Fruit fly (Drosophila melanogaster) whole organism, embryonic: ENCODE results near the gene CG7512.
"Not testable (repeated sequence)": the region's sequence is repeated elsewhere in the genome, so short reads cannot be mapped to it uniquely, and the experiment has no call there.

Experiments
- ATbp ChIP-seq: fragments of 200-800 bp; sonication (Bioruptor generic); optimal IDR thresholded peaks from 2 replicates; lab custom pipeline; 2017; ENCODE audit warnings: missing biosample characterization, mild to moderate bottlenecking, missing genetic modification characterization, missing genetic modification reagents
- Awh ChIP-seq: fragments of 200-800 bp; sonication (Bioruptor generic); IDR thresholded peaks from 2 replicates; pipeline ENCODE4, ENCODE4 v1.3.6; 2022; ENCODE audit warnings: missing biosample characterization, missing genetic modification characterization
- CG10979 ChIP-seq: fragments of 200-800 bp; sonication (Bioruptor generic); optimal IDR thresholded peaks from 2 replicates; lab custom pipeline; 2018; ENCODE audit warnings: missing biosample characterization, mild to moderate bottlenecking, missing genetic modification characterization, moderate library complexity
- CG11504 ChIP-seq: fragments of 200-800 bp; sonication (Bioruptor generic); optimal IDR thresholded peaks from 3 replicates; lab custom pipeline; 2019; ENCODE audit warnings: missing biosample characterization, mild to moderate bottlenecking, missing genetic modification characterization, moderate library complexity
- CG13424 ChIP-seq: fragments of 200-800 bp; sonication (Bioruptor generic); optimal IDR thresholded peaks from 2 replicates; lab custom pipeline; 2019; ENCODE audit warnings: missing biosample characterization, mild to moderate bottlenecking, missing genetic modification characterization, moderate library complexity
- CG14050 ChIP-seq: fragments of 200-800 bp; sonication (Bioruptor generic); IDR thresholded peaks from 3 replicates; pipeline ENCODE4 v1.3.6; 2022; ENCODE audit warnings: missing biosample characterization, missing genetic modification characterization
- CG15601 ChIP-seq: fragments of 200-800 bp; sonication (Bioruptor generic); optimal IDR thresholded peaks from 3 replicates; lab custom pipeline; 2019; ENCODE audit warnings: missing biosample characterization, mild to moderate bottlenecking, missing genetic modification characterization, moderate library complexity
- CG1603 ChIP-seq: fragments of 200-800 bp; sonication (Bioruptor generic); optimal IDR thresholded peaks from 2 replicates; lab custom pipeline; 2019; ENCODE audit warnings: missing biosample characterization, mild to moderate bottlenecking, missing genetic modification characterization, moderate library complexity
- CG17361 ChIP-seq: fragments of 200-800 bp; sonication (Bioruptor generic); IDR thresholded peaks from 3 replicates; pipeline ENCODE4 v1.3.6; 2022; ENCODE audit warnings: missing biosample characterization, missing genetic modification characterization
- CG17385 ChIP-seq: fragments of 200-800 bp; sonication (Bioruptor generic); optimal IDR thresholded peaks from 3 replicates; lab custom pipeline; 2018; ENCODE audit warnings: missing biosample characterization, mild to moderate bottlenecking, missing genetic modification characterization
- CG17829 ChIP-seq: fragments of 200-800 bp; optimal IDR thresholded peaks from 2 replicates; lab custom pipeline; 2019; ENCODE audit warnings: missing biosample characterization, mild to moderate bottlenecking, missing genetic modification characterization, moderate library complexity
- CG17912 ChIP-seq: fragments of 200-800 bp; sonication (Bioruptor generic); optimal IDR thresholded peaks from 2 replicates; lab custom pipeline; 2018; ENCODE audit warnings: missing biosample characterization, mild to moderate bottlenecking, missing genetic modification characterization
- CG18262 ChIP-seq: fragments of 200-800 bp; optimal IDR thresholded peaks from 3 replicates; lab custom pipeline; 2019; ENCODE audit warnings: missing biosample characterization, mild to moderate bottlenecking, missing genetic modification characterization, moderate library complexity
- CG2199 ChIP-seq: fragments of 200-800 bp; sonication (Bioruptor generic); IDR thresholded peaks from 3 replicates; pipeline ENCODE4 v1.3.6; 2022; ENCODE audit warnings: missing biosample characterization, missing genetic modification characterization
- CG2202 ChIP-seq: fragments of 200-800 bp; sonication (Bioruptor generic); optimal IDR thresholded peaks from 2 replicates; lab custom pipeline; 2018; ENCODE audit warnings: missing biosample characterization, mild to moderate bottlenecking, missing genetic modification characterization
- CG2678 ChIP-seq: fragments of 200-800 bp; sonication (Bioruptor generic); optimal IDR thresholded peaks from 3 replicates; lab custom pipeline; 2019; ENCODE audit warnings: missing biosample characterization, mild to moderate bottlenecking, missing genetic modification characterization, moderate library complexity
- CG2712 ChIP-seq: fragments of 200-800 bp; optimal IDR thresholded peaks from 3 replicates; lab custom pipeline; 2019; ENCODE audit warnings: missing biosample characterization, mild to moderate bottlenecking, missing genetic modification characterization, moderate library complexity
- CG31441 ChIP-seq: fragments of 200-800 bp; sonication (Bioruptor generic); IDR thresholded peaks from 2 replicates; pipeline ENCODE4 v1.3.6; 2022; ENCODE audit warnings: missing biosample characterization, missing genetic modification characterization
- CG34376 ChIP-seq: fragments of 200-800 bp; sonication (Bioruptor generic); optimal IDR thresholded peaks from 2 replicates; lab custom pipeline; 2018; ENCODE audit warnings: missing biosample characterization, mild to moderate bottlenecking, missing genetic modification characterization
- CG4328 ChIP-seq: fragments of 200-800 bp; sonication (Bioruptor generic); optimal IDR thresholded peaks from 3 replicates; lab custom pipeline; 2017; ENCODE audit warnings: missing biosample characterization, missing genetic modification reagents, missing genetic modification characterization
- CG4360 ChIP-seq: fragments of 200-800 bp; sonication (Bioruptor generic); IDR thresholded peaks from 2 replicates; pipeline ENCODE4 v1.3.6; 2022; ENCODE audit warnings: missing biosample characterization, missing genetic modification characterization
- CG4707 ChIP-seq: fragments of 200-800 bp; sonication (Bioruptor generic); optimal IDR thresholded peaks from 2 replicates; lab custom pipeline; 2018; ENCODE audit warnings: missing biosample characterization, mild to moderate bottlenecking, missing genetic modification characterization, moderate library complexity
- CG5180 ChIP-seq: fragments of 200-800 bp; sonication (Bioruptor generic); optimal IDR thresholded peaks from 3 replicates; lab custom pipeline; 2017; ENCODE audit warnings: missing biosample characterization, missing genetic modification characterization, mild to moderate bottlenecking, moderate library complexity, missing genetic modification reagents
- CG6254 ChIP-seq: fragments of 200-800 bp; sonication (Bioruptor generic); optimal IDR thresholded peaks from 3 replicates; lab custom pipeline; 2017; ENCODE audit warnings: mild to moderate bottlenecking, missing biosample characterization, missing genetic modification reagents, missing genetic modification characterization
- CG6854 ChIP-seq: fragments of 200-800 bp; sonication (Bioruptor generic); optimal IDR thresholded peaks from 3 replicates; lab custom pipeline; 2017; ENCODE audit warnings: missing biosample characterization, mild to moderate bottlenecking, missing genetic modification characterization
- CG7987 ChIP-seq: fragments of 200-800 bp; sonication (Bioruptor generic); optimal IDR thresholded peaks from 2 replicates; lab custom pipeline; 2018; ENCODE audit warnings: missing biosample characterization, mild to moderate bottlenecking, missing genetic modification characterization, moderate library complexity
- CG8290 ChIP-seq, 3 experiments: fragments of 200-800 bp; sonication (Bioruptor generic); optimal IDR thresholded peaks; 2 replicates each; lab custom pipeline; 2016 to 2019; ENCODE audit warnings: missing biosample characterization in 3 of 3, missing genetic modification characterization in 3 of 3, mild to moderate bottlenecking in 2 of 3, moderate library complexity in 1 of 3
- CoRest ChIP-seq: fragments of 200-800 bp; sonication (Bioruptor generic); optimal IDR thresholded peaks from 3 replicates; lab custom pipeline; 2018; ENCODE audit warnings: missing biosample characterization, mild to moderate bottlenecking, missing genetic modification characterization, moderate library complexity
- Dbx ChIP-seq: fragments of 200-800 bp; sonication (Bioruptor generic); IDR thresholded peaks from 3 replicates; pipeline ENCODE4 v1.3.6; 2022; ENCODE audit warnings: missing biosample characterization, missing genetic modification characterization
- Fer1 ChIP-seq: fragments of 200-800 bp; sonication (Bioruptor generic); optimal IDR thresholded peaks from 2 replicates; lab custom pipeline; 2017; ENCODE audit warnings: missing biosample characterization, mild to moderate bottlenecking, missing genetic modification characterization
- Hr39 ChIP-seq: fragments of >200 bp; optimal IDR thresholded peaks from 2 replicates; lab custom pipeline; 2017
- MTF-1 ChIP-seq: fragments of 200-800 bp; sonication (Bioruptor generic); optimal IDR thresholded peaks from 2 replicates; lab custom pipeline; 2018; ENCODE audit warnings: missing biosample characterization, mild to moderate bottlenecking, missing genetic modification characterization, borderline replicate concordance
- Med ChIP-seq: fragments of 200-800 bp; sonication (Bioruptor generic); peaks from one replicate; lab custom pipeline; 2016; ENCODE audit warnings: missing biosample characterization, missing genetic modification characterization, mild to moderate bottlenecking, inconsistent platforms, moderate library complexity
- Nf-YA ChIP-seq: fragments of 200-800 bp; sonication (Bioruptor generic); IDR thresholded peaks from 2 replicates; pipeline ENCODE4 v1.3.6; 2022; ENCODE audit warnings: missing biosample characterization, missing genetic modification characterization
- ci ChIP-seq: fragments of 200-800 bp; sonication (Bioruptor generic); IDR thresholded peaks from 3 replicates; pipeline ENCODE4 v1.3.6; 2022; ENCODE audit warnings: missing biosample characterization, missing genetic modification characterization
- dmrt99B ChIP-seq: fragments of 200-800 bp; sonication (Bioruptor generic); optimal IDR thresholded peaks from 2 replicates; lab custom pipeline; 2018; ENCODE audit warnings: missing biosample characterization, mild to moderate bottlenecking, missing genetic modification characterization, moderate library complexity
- fd64A ChIP-seq: fragments of 200-800 bp; sonication (Bioruptor generic); optimal IDR thresholded peaks from 3 replicates; lab custom pipeline; 2018; ENCODE audit warnings: missing biosample characterization, mild to moderate bottlenecking, missing genetic modification characterization
- gce ChIP-seq: fragments of 200-800 bp; sonication (Bioruptor generic); IDR thresholded peaks from 3 replicates; pipeline ENCODE4 v1.3.6; 2022; ENCODE audit warnings: missing biosample characterization, missing genetic modification characterization
- lab ChIP-seq: fragments of 200-800 bp; sonication (Bioruptor generic); optimal IDR thresholded peaks from 3 replicates; lab custom pipeline; 2017; ENCODE audit warnings: missing biosample characterization, missing genetic modification characterization, mild to moderate bottlenecking, moderate library complexity, missing genetic modification reagents
- lov ChIP-seq, 2 experiments: fragments of 200-800 bp in 1 of 2; fragments of >200 bp in 1 of 2; sonication (Bioruptor generic) in 1 of 2; IDR thresholded peaks in 1 of 2; optimal IDR thresholded peaks in 1 of 2; 2 replicates in 1 of 2; 3 replicates in 1 of 2; pipeline versions ENCODE4 v1.3.6 to Lab custom; 2017 to 2022; ENCODE audit warnings: missing biosample characterization in 1 of 2, missing genetic modification characterization in 1 of 2
- pan ChIP-seq, 4 experiments: fragments of >200 bp in 3 of 4; fragments of 200-800 bp in 1 of 4; sonication (Bioruptor generic) in 1 of 4; optimal IDR thresholded peaks in 3 of 4; IDR thresholded peaks in 1 of 4; 2 replicates each; pipeline versions ENCODE4 v1.3.6 to Lab custom; 2017 to 2022; ENCODE audit warnings: missing biosample characterization in 2 of 4, missing genetic modification characterization in 2 of 4, mixed read lengths in 1 of 4
- seq ChIP-seq: fragments of 200-800 bp; sonication (Bioruptor generic); IDR thresholded peaks from 2 replicates; pipeline ENCODE4 v1.3.6; 2022; ENCODE audit warnings: missing biosample characterization, missing genetic modification characterization
- sr ChIP-seq: fragments of 200-800 bp; sonication (Bioruptor generic); IDR thresholded peaks from 3 replicates; pipeline ENCODE4 v1.3.6; 2022; ENCODE audit warnings: missing biosample characterization, missing genetic modification characterization
- tap ChIP-seq: fragments of 200-800 bp; optimal IDR thresholded peaks from 3 replicates; lab custom pipeline; 2019; ENCODE audit warnings: missing biosample characterization, mild to moderate bottlenecking, missing genetic modification characterization, moderate library complexity
- vvl ChIP-seq: fragments of 200-800 bp; sonication (Bioruptor generic); IDR thresholded peaks from 2 replicates; pipeline ENCODE4 v1.3.6; 2022; ENCODE audit warnings: missing biosample characterization, missing genetic modification characterization

Gene CG7512

DNA sequence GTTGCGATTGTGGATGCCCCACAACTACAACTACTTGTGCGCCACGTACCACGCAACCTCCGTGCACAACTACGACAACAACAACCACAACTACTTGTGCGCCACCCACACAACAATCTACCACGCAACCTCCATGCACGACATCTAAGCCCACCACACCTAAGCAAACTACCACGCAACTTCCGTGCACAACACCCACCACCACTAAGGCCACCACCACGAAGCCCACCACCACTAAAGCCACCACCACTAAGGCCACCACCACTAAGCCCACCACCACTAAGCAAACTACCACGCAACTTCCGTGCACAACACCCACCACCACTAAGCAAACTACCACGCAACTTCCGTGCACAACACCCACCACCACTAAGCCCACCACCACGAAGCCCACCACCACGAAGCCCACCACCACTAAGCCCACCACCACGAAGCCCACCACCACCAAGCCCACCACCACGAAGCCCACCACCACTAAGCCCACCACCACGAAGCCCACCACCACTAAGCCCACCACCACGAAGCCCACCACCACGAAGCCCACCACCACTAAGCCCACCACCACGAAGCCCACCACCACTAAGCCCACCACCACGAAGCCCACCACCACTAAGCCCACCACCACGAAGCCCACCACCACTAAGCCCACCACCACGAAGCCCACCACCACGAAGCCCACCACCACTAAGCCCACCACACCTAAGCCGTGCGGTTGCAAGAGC lies 969 bp upstream of the CG7512 start (continued):
- TF ChIP-seq CG7987 (peak; percentile 3), CG17385 (GFP tag; lab: Kevin White, UChicago) (peak; percentile 13), vvl (0 out of 2 replicates have a peak, but pooled peaks have one; percentile 17), Med (peak; percentile 58), Nf-YA (GFP tag; lab: Robert Waterston, UW) (peak; percentile 16; the same call in 1 of the 2 replicates), CG34376 (GFP tag; lab: Kevin White, UChicago) (peak; percentile 34), fd64A (peak; percentile 35), dmrt99B (tag; lab: Kevin White, UChicago) (peak; percentile 13), sr (GFP tag; lab: Robert Waterston, UW) (0 out of 3 replicates have a peak, but pooled peaks have one; percentile 16), CG31441 (GFP tag; lab: Robert Waterston, UW) (peak; percentile 34; the same call in 1 of the 2 replicates), CG11504 (tag; lab: Kevin White, UChicago) (peak; percentile 26), ci (GFP tag; lab: Robert Waterston, UW) (peak; percentile 71), CG13424 (tag; lab: Kevin White, UChicago) (peak; percentile 39), CG2199 (peak; percentile 59; the same call in 1 of the 3 replicates), CG1603 (tag; lab: Kevin White, UChicago) (peak; percentile 5), Fer1 (peak; percentile 6), Dbx (0 out of 3 replicates have a peak, but pooled peaks have one; percentile 10), ATbp (GFP tag; lab: Kevin White, UChicago) (peak; percentile 11), CG4360 (0 out of 2 replicates have a peak, but pooled peaks have one; percentile 26), CG2202 (peak; percentile 4), MTF-1 (GFP tag; lab: Kevin White, UChicago) (peak; percentile 35), CG6254 (GFP tag; lab: Kevin White, UChicago) (peak; percentile 20), CoRest (peak; percentile 21), CG2678 (tag; lab: Kevin White, UChicago) (peak; percentile 35), lab (peak; percentile 11), CG6854 (peak; percentile 49), gce (GFP tag; lab: Robert Waterston, UW) (peak; percentile 52; the same call in 2 of the 3 replicates), CG10979 (peak; percentile 37), CG4328 (peak; percentile 53), Hr39 (lab: Kevin White, UChicago) (peak; percentile 48), CG4707 (GFP tag; lab: Kevin White, UChicago) (peak; percentile 22), CG14050 (GFP tag; lab: Robert Waterston, UW) (peak; percentile 15; the same call in 1 of the 3 replicates), seq (GFP tag; lab: Robert Waterston, UW) (peak; percentile 80; the same call in 1 of the 2 replicates), lov (GFP tag; IDR thresholded peaks at IDR 0.05; lab: Robert Waterston, UW) (0 out of 3 replicates have a peak, but pooled peaks have one; percentile 18), CG15601 (tag; lab: Kevin White, UChicago) (peak; percentile 54), CG17912 (GFP tag; lab: Kevin White, UChicago) (peak; percentile 53), pan (GFP tag; optimal IDR thresholded peaks at IDR 0.05 in 1 of 2, IDR thresholded peaks at IDR 0.05 in 1 of 2) (peak in 1 of 2 experiments; percentile 16), CG17361 (GFP tag; lab: Robert Waterston, UW) (0 out of 3 replicates have a peak, but pooled peaks have one; percentile 17), CG2712 (tag; lab: Kevin White, UChicago) (peak; percentile 21), CG5180 (GFP tag; lab: Kevin White, UChicago) (peak; percentile 69), CG17829 (peak; percentile 20), Awh (GFP tag; lab: Robert Waterston, UW) (0 out of 2 replicates have a peak, but pooled peaks have one; percentile 40), CG8290 (tag; optimal IDR thresholded peaks at IDR 0.05; lab: Kevin White, UChicago) (peak in 1 of 2 experiments; percentile 85), CG18262 (tag; lab: Kevin White, UChicago) (peak; percentile 26), tap (tag; lab: Kevin White, UChicago) (peak; percentile 6)
- TF ChIP-seq lov (optimal IDR thresholded peaks at IDR 0.05; lab: Kevin White, UChicago); pan (optimal IDR thresholded peaks at IDR 0.05; lab: Kevin White, UChicago); CG8290 (GFP tag; optimal IDR thresholded peaks at IDR 0.05; lab: Kevin White, UChicago): not testable (repeated sequence)
